Worm (Caenorhabditis elegans) whole organism, L4 larva: Measurements from ENCODE around the gene best-20.

Experiments used
- D1046.2 ChIP-seq: fragments of 200-800 bp; sonication (Bioruptor generic); IDR thresholded peaks from 2 replicates; pipeline ENCODE4 v1.3.6; 2022; ENCODE audit warnings: missing genetic modification characterization, missing compliant biosample characterization
- F44E2.7 ChIP-seq: fragments of 200-800 bp; sonication (Bioruptor generic); IDR thresholded peaks from 2 replicates; pipeline ENCODE4 v2.1.2; 2022; ENCODE audit warnings: missing genetic modification characterization, missing compliant biosample characterization
- F49E8.2 ChIP-seq: sonication (generic microtip); optimal IDR thresholded peaks from 2 replicates; lab custom pipeline; 2016; ENCODE audit warnings: missing compliant biosample characterization, mild to moderate bottlenecking, missing genetic modification characterization, borderline replicate concordance
- T20F7.1 ChIP-seq: fragments of 200-800 bp; sonication (Bioruptor generic); optimal IDR thresholded peaks from 2 replicates; lab custom pipeline; 2018; ENCODE audit warnings: mild to moderate bottlenecking, missing genetic modification characterization, missing compliant biosample characterization
- aha-1 ChIP-seq: fragments of 150-350 bp; peaks from one replicate; lab custom pipeline; 2014; ENCODE audit warnings: missing biosample characterization, missing genetic modification characterization
- aly-2 ChIP-seq: sonication (generic microtip); optimal IDR thresholded peaks from 2 replicates; lab custom pipeline; 2018; ENCODE audit warnings: missing biosample characterization, missing genetic modification characterization
- ceh-20 ChIP-seq: fragments of 200-800 bp; sonication (Bioruptor generic); IDR thresholded peaks from 2 replicates; pipeline ENCODE4 v1.3.6; 2022; ENCODE audit warnings: missing genetic modification reagents, missing genetic modification characterization, missing compliant biosample characterization
- ceh-62 ChIP-seq: sonication (generic microtip); optimal IDR thresholded peaks from 2 replicates; lab custom pipeline; 2017; ENCODE audit warnings: missing biosample characterization, missing genetic modification characterization
- ceh-82 ChIP-seq: sonication (generic microtip); optimal IDR thresholded peaks from 2 replicates; lab custom pipeline; 2017; ENCODE audit warnings: missing biosample characterization, missing genetic modification characterization
- cey-2 ChIP-seq: sonication (generic microtip); optimal IDR thresholded peaks from 3 replicates; lab custom pipeline; 2017; ENCODE audit warnings: missing genetic modification characterization, mild to moderate bottlenecking, missing compliant biosample characterization, antibody characterized with exemption, borderline replicate concordance; ENCODE audit not compliant: insufficient read depth
- daf-16 ChIP-seq, 3 experiments: sonication (generic microtip); optimal IDR thresholded peaks; 2 replicates each; lab custom pipeline; 2016 to 2017; ENCODE audit warnings: missing genetic modification characterization in 3 of 3, missing genetic modification reagents in 3 of 3, mild to moderate bottlenecking in 2 of 3, missing compliant biosample characterization in 2 of 3, missing biosample characterization in 1 of 3, moderate library complexity in 1 of 3
- dmd-6 ChIP-seq: fragments of 200-800 bp; sonication (Bioruptor generic); IDR thresholded peaks from 2 replicates; pipeline ENCODE4 v1.3.6; 2022; ENCODE audit warnings: missing genetic modification reagents, missing genetic modification characterization, missing compliant biosample characterization
- dpl-1 ChIP-seq: fragments of 150-350 bp; optimal IDR thresholded peaks from 2 replicates; lab custom pipeline; 2014; ENCODE audit warnings: missing biosample characterization, missing genetic modification reagents, missing genetic modification characterization
- duxl-1 ChIP-seq: sonication (generic microtip); optimal IDR thresholded peaks from 2 replicates; lab custom pipeline; 2016; ENCODE audit warnings: mild to moderate bottlenecking, missing genetic modification characterization, moderate library complexity, missing compliant biosample characterization; ENCODE audit not compliant: poor library complexity
- dve-1 ChIP-seq: sonication (generic microtip); optimal IDR thresholded peaks from 2 replicates; lab custom pipeline; 2017; ENCODE audit warnings: antibody characterized with exemption, mild to moderate bottlenecking, missing genetic modification characterization, missing compliant biosample characterization; ENCODE audit not compliant: insufficient read depth
- hif-1 ChIP-seq, 2 experiments: sonication (generic microtip); optimal IDR thresholded peaks; 2 replicates each; lab custom pipeline; 2016 to 2017; ENCODE audit warnings: missing compliant biosample characterization in 2 of 2, missing genetic modification characterization in 2 of 2, missing genetic modification reagents in 2 of 2, missing genotype in 2 of 2, mild to moderate bottlenecking in 1 of 2
- hlh-11 ChIP-seq: fragments of 200-800 bp; sonication (Bioruptor generic); optimal IDR thresholded peaks from 2 replicates; lab custom pipeline; 2018; ENCODE audit warnings: mild to moderate bottlenecking, missing genetic modification characterization, missing compliant biosample characterization
- hlh-30 ChIP-seq: sonication (generic microtip); optimal IDR thresholded peaks from 2 replicates; lab custom pipeline; 2017; ENCODE audit warnings: antibody characterized with exemption, mild to moderate bottlenecking, missing genetic modification characterization, missing compliant biosample characterization; ENCODE audit not compliant: insufficient read depth
- hmg-1.1 ChIP-seq: fragments of 200-800 bp; sonication (Bioruptor generic); IDR thresholded peaks from 2 replicates; pipeline ENCODE4 v1.3.6; 2022; ENCODE audit warnings: missing genetic modification reagents, missing genetic modification characterization, missing compliant biosample characterization
- lim-7 ChIP-seq: fragments of 200-800 bp; sonication (Bioruptor generic); IDR thresholded peaks from 2 replicates; pipeline ENCODE4 v1.3.6; 2022; ENCODE audit warnings: missing genetic modification characterization, missing compliant biosample characterization
- lin-13 ChIP-seq: fragments of 150-350 bp; optimal IDR thresholded peaks from 2 replicates; lab custom pipeline; 2014; ENCODE audit warnings: missing biosample characterization, missing genetic modification reagents, missing genetic modification characterization
- lin-15B ChIP-seq: fragments of 150-350 bp; sonication (generic microtip); optimal IDR thresholded peaks from 3 replicates; lab custom pipeline; 2014; ENCODE audit warnings: missing biosample characterization, missing genetic modification characterization
- lin-29 ChIP-seq: fragments of 200-800 bp; sonication (Bioruptor generic); IDR thresholded peaks from 2 replicates; pipeline ENCODE4 v1.3.6; 2022; ENCODE audit warnings: missing genetic modification reagents, missing genetic modification characterization, missing compliant biosample characterization
- lin-38 ChIP-seq: fragments of 200-800 bp; sonication (Bioruptor generic); IDR thresholded peaks from 2 replicates; pipeline ENCODE4 v1.3.6; 2022; ENCODE audit warnings: missing genetic modification reagents, missing genetic modification characterization, missing compliant biosample characterization
- lin-39 ChIP-seq: fragments of 150-350 bp; optimal IDR thresholded peaks from 2 replicates; lab custom pipeline; 2014; ENCODE audit warnings: missing biosample characterization, missing genetic modification reagents, missing genetic modification characterization
- lsy-2 ChIP-seq, 2 experiments: fragments of 150-350 bp in 1 of 2; sonication (generic microtip) in 1 of 2; optimal IDR thresholded peaks; 2 replicates each; lab custom pipeline; 2014 to 2017; ENCODE audit warnings: missing biosample characterization in 2 of 2, missing genetic modification characterization in 2 of 2
- mdl-1 ChIP-seq, 2 experiments: fragments of 150-350 bp in 1 of 2; sonication (generic microtip) in 1 of 2; optimal IDR thresholded peaks; 2 replicates each; lab custom pipeline; 2014 to 2017; ENCODE audit warnings: missing biosample characterization in 2 of 2, missing genetic modification characterization in 2 of 2
- mep-1 ChIP-seq: fragments of 150-350 bp; sonication (generic microtip); optimal IDR thresholded peaks from 3 replicates; lab custom pipeline; 2014; ENCODE audit warnings: missing biosample characterization, missing genetic modification characterization
- mes-2 ChIP-seq: sonication (generic microtip); optimal IDR thresholded peaks from 2 replicates; lab custom pipeline; 2016; ENCODE audit warnings: missing genotype, mild to moderate bottlenecking, missing genetic modification characterization, missing compliant biosample characterization; ENCODE audit not compliant: poor library complexity, severe bottlenecking
- mxl-3 ChIP-seq: fragments of 200-800 bp; sonication (Bioruptor generic); optimal IDR thresholded peaks from 2 replicates; lab custom pipeline; 2018; ENCODE audit warnings: mild to moderate bottlenecking, missing genetic modification characterization, missing compliant biosample characterization
- nhr-111 ChIP-seq: fragments of 200-800 bp; sonication (Bioruptor generic); optimal IDR thresholded peaks from 2 replicates; lab custom pipeline; 2018; ENCODE audit warnings: mild to moderate bottlenecking, missing genetic modification characterization, missing compliant biosample characterization
- nhr-28 ChIP-seq: fragments of 150-350 bp; optimal IDR thresholded peaks from 2 replicates; lab custom pipeline; 2014; ENCODE audit warnings: missing biosample characterization, missing genetic modification characterization
- nhr-42 ChIP-seq: fragments of 200-800 bp; sonication (Bioruptor generic); IDR thresholded peaks from 2 replicates; pipeline ENCODE4 v1.3.6; 2022; ENCODE audit warnings: missing genetic modification characterization, missing compliant biosample characterization
- nhr-6 ChIP-seq: fragments of 150-350 bp; optimal IDR thresholded peaks from 2 replicates; lab custom pipeline; 2014; ENCODE audit warnings: missing biosample characterization, missing genetic modification characterization
- nhr-76 ChIP-seq: fragments of 150-350 bp; optimal IDR thresholded peaks from 2 replicates; lab custom pipeline; 2014; ENCODE audit warnings: missing biosample characterization, missing genetic modification characterization
- nhr-77 ChIP-seq: fragments of 150-350 bp; optimal IDR thresholded peaks from 2 replicates; lab custom pipeline; 2014; ENCODE audit warnings: missing biosample characterization, missing genetic modification characterization
- pha-4 ChIP-seq, 2 experiments: fragments of 150-350 bp in 1 of 2; fragments of 200-800 bp in 1 of 2; sonication (Bioruptor generic) in 1 of 2; IDR thresholded peaks in 1 of 2; optimal IDR thresholded peaks in 1 of 2; 2 replicates each; pipeline versions ENCODE4 v1.3.6 to Lab custom; 2014 to 2022; ENCODE audit warnings: missing genetic modification characterization in 2 of 2, missing genetic modification reagents in 2 of 2, missing biosample characterization in 1 of 2, missing compliant biosample characterization in 1 of 2
- pqm-1 ChIP-seq: sonication (generic microtip); optimal IDR thresholded peaks from 2 replicates; lab custom pipeline; 2017; ENCODE audit warnings: missing biosample characterization, missing genetic modification characterization
- rbr-2 ChIP-seq: sonication (generic microtip); optimal IDR thresholded peaks from 2 replicates; lab custom pipeline; 2016; ENCODE audit warnings: missing genotype, missing genetic modification characterization, missing compliant biosample characterization
- sdz-12 ChIP-seq: fragments of 200-800 bp; sonication (Bioruptor generic); optimal IDR thresholded peaks from 2 replicates; lab custom pipeline; 2018; ENCODE audit warnings: mild to moderate bottlenecking, missing genetic modification characterization, missing compliant biosample characterization
- spr-3 ChIP-seq: fragments of 200-800 bp; sonication (Bioruptor generic); optimal IDR thresholded peaks from 2 replicates; lab custom pipeline; 2018; ENCODE audit warnings: mild to moderate bottlenecking, missing genetic modification characterization, missing compliant biosample characterization
- tag-97 ChIP-seq: fragments of 200-800 bp; sonication (Bioruptor generic); IDR thresholded peaks from 2 replicates; pipeline ENCODE4 v1.3.6; 2022; ENCODE audit warnings: missing genetic modification characterization, missing compliant biosample characterization
- tra-1 ChIP-seq: fragments of 200-800 bp; sonication (Bioruptor generic); IDR thresholded peaks from 2 replicates; pipeline ENCODE4 v1.3.6; 2022; ENCODE audit warnings: missing genetic modification reagents, missing genetic modification characterization, missing compliant biosample characterization
- vab-7 ChIP-seq: fragments of 200-800 bp; sonication (Bioruptor generic); IDR thresholded peaks from 2 replicates; pipeline ENCODE4 v1.3.6; 2022; ENCODE audit warnings: missing genetic modification reagents, missing genetic modification characterization, missing compliant biosample characterization
- zip-11 ChIP-seq: fragments of 200-800 bp; sonication (Bioruptor generic); IDR thresholded peaks from 2 replicates; pipeline ENCODE4 v1.3.6; 2022; ENCODE audit warnings: missing genetic modification characterization, missing compliant biosample characterization

Gene best-20

ce11 chrIV:3725845-3726244 is 30.2 kb upstream of the best-20 start, which contains the start of gene smgl-2:
Gene smgl-2, plus strand, starts transcription at chrIV:3726164.
- TF ChIP-seq pqm-1 (no peak), nhr-111 (GFP tag; lab: Kevin White, UChicago) (no peak), mep-1 (tag; lab: Kevin White, UChicago) (peak; percentile 54), ceh-20 (0 out of 2 replicates have a peak, but pooled peaks have one; percentile 29), hlh-30 (tag; lab: Kevin White, UChicago) (peak; percentile 68), spr-3 (no peak), dpl-1 (GFP tag; lab: Kevin White, UChicago) (peak; percentile 86), hlh-11 (tag; lab: Kevin White, UChicago) (peak; percentile 48), mes-2 (tag; lab: Kevin White, UChicago) (peak; percentile 80), dve-1 (tag; lab: Kevin White, UChicago) (peak; percentile 59), lin-13 (GFP tag; lab: Kevin White, UChicago) (peak; percentile 37), hmg-1.1 (GFP tag; lab: Robert Waterston, UW) (peak; percentile 43), vab-7 (GFP tag; lab: Robert Waterston, UW) (no peak), aha-1 (no peak), lsy-2 (tag; optimal IDR thresholded peaks at IDR 0.05; lab: Kevin White, UChicago) (peak in 1 of 2 experiments; percentile 88), tra-1 (GFP tag; lab: Robert Waterston, UW) (no peak), aly-2 (tag; lab: Kevin White, UChicago) (no peak), rbr-2 (tag; lab: Kevin White, UChicago) (no peak), nhr-42 (no peak), lim-7 (no peak), D1046.2 (GFP tag; lab: Robert Waterston, UW) (no peak), lin-39 (tag; lab: Kevin White, UChicago) (no peak), nhr-76 (tag; lab: Kevin White, UChicago) (no peak), tag-97 (GFP tag; lab: Robert Waterston, UW) (no peak), F49E8.2 (tag; lab: Kevin White, UChicago) (no peak), daf-16 (GFP tag; optimal IDR thresholded peaks at IDR 0.05; lab: Kevin White, UChicago) (no peak), daf-16 (tag; optimal IDR thresholded peaks at IDR 0.05; lab: Kevin White, UChicago) (peak; percentile 34), lin-29 (no peak), sdz-12 (no peak), F44E2.7 (GFP tag; lab: Robert Waterston, UW) (no peak), dmd-6 (0 out of 2 replicates have a peak, but pooled peaks have one; percentile 29), T20F7.1 (no peak), hif-1 (tag; optimal IDR thresholded peaks at IDR 0.05; lab: Kevin White, UChicago) (peak in 1 of 2 experiments; percentile 0), cey-2 (tag; lab: Kevin White, UChicago) (no peak), ceh-82 (tag; lab: Kevin White, UChicago) (no peak), mxl-3 (GFP tag; lab: Kevin White, UChicago) (no peak), duxl-1 (tag; lab: Kevin White, UChicago) (no peak), nhr-28 (peak; percentile 32), lin-38 (GFP tag; lab: Robert Waterston, UW) (peak; percentile 80), mdl-1 (tag; optimal IDR thresholded peaks at IDR 0.05; lab: Kevin White, UChicago) (no peak), lin-15B (tag; lab: Kevin White, UChicago) (peak; percentile 38), zip-11 (GFP tag; lab: Robert Waterston, UW) (no peak), nhr-6 (peak; percentile 10), pha-4 (GFP tag; IDR thresholded peaks at IDR 0.05; lab: Robert Waterston, UW) (0 out of 2 replicates have a peak, but pooled peaks have one; percentile 12), pha-4 (tag; optimal IDR thresholded peaks at IDR 0.05; lab: Kevin White, UChicago) (no peak), ceh-62 (no peak), nhr-77 (tag; lab: Kevin White, UChicago) (peak; percentile 10)
